Worm (Caenorhabditis elegans) whole organism, young adult: ENCODE measurements around the gene tbx-43.

Experiments
- F10E7.11 ChIP-seq: sonication (generic microtip); optimal IDR thresholded peaks from 2 replicates; lab custom pipeline; 2017; ENCODE audit warnings: mild to moderate bottlenecking, missing genetic modification characterization, moderate library complexity, missing compliant biosample characterization
- ama-1 ChIP-seq, 3 experiments: fragments of 150-350 bp in 1 of 3; sonication (generic microtip) in 2 of 3; optimal IDR thresholded peaks; 2 replicates each; lab custom pipeline; 2014 to 2018; ENCODE audit warnings: missing biosample characterization in 2 of 3, missing genetic modification characterization in 2 of 3, missing genetic modification reagents in 2 of 3
- die-1 ChIP-seq: sonication (generic microtip); optimal IDR thresholded peaks from 2 replicates; lab custom pipeline; 2016; ENCODE audit warnings: missing genotype, mild to moderate bottlenecking, missing genetic modification characterization, missing compliant biosample characterization
- dpff-1 ChIP-seq: sonication (generic microtip); optimal IDR thresholded peaks from 2 replicates; lab custom pipeline; 2017; ENCODE audit warnings: mild to moderate bottlenecking, missing genetic modification characterization, missing compliant biosample characterization
- hlh-12 ChIP-seq: sonication (generic microtip); optimal IDR thresholded peaks from 2 replicates; lab custom pipeline; 2016; ENCODE audit warnings: missing genetic modification characterization, missing compliant biosample characterization
- madf-10 ChIP-seq: sonication (generic microtip); optimal IDR thresholded peaks from 2 replicates; lab custom pipeline; 2016; ENCODE audit warnings: mild to moderate bottlenecking, missing genetic modification characterization, missing compliant biosample characterization
- sea-2 ChIP-seq: fragments of 200-800 bp; sonication (Bioruptor generic); IDR thresholded peaks from 2 replicates; pipeline ENCODE4 v1.3.6; 2022; ENCODE audit warnings: missing genetic modification characterization, missing compliant biosample characterization
- tbp1 ChIP-seq: fragments of 200-800 bp; sonication (Bioruptor generic); optimal IDR thresholded peaks from 2 replicates; lab custom pipeline; 2018; ENCODE audit warnings: mild to moderate bottlenecking, missing genetic modification characterization, missing compliant biosample characterization
- unc-130 ChIP-seq: sonication (generic microtip); optimal IDR thresholded peaks from 2 replicates; lab custom pipeline; 2016; ENCODE audit warnings: missing genetic modification reagents, missing genetic modification characterization, missing compliant biosample characterization
- unc-62 ChIP-seq: fragments of 150-350 bp; optimal IDR thresholded peaks from 2 replicates; lab custom pipeline; 2014; ENCODE audit warnings: missing biosample characterization, missing genetic modification reagents, missing genetic modification characterization

DNA sequence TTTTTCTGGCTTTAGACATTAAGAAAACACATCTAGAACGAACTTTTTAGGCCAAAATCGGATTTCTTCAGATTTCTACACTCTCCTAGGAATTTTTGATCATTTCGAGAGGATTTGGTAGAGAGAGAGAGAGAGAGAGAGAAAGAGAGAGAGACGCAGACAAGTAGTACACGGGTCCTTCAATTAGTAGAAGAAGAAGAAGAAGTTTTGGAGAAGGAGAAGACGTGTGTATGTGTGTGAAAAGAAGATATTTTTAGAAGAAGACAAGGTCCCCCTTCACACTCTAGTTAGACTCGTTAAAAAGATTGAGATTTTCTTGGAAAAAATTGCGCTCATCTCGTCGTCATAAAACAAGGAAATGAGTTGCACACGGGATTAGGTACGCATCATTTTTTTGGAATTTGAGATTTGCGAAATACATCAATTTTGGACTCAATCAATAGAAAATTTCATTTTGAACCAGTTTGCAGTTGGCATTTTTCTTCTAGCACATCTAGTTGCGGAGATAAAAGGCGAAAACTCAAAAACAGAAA lies 26.3 kb downstream of the tbx-43 start:
- TF ChIP-seq unc-62 (GFP tag; lab: Kevin White, UChicago): no peak
- no peak for TF ChIP-seq ama-1 (optimal IDR thresholded peaks at IDR 0.05; lab: Kevin White, UChicago)
- no peak for TF ChIP-seq ama-1 (GFP tag; optimal IDR thresholded peaks at IDR 0.05; lab: Kevin White, UChicago)
- no peak for TF ChIP-seq F10E7.11
- no peak for TF ChIP-seq die-1 (tag; lab: Kevin White, UChicago)
- no peak for TF ChIP-seq madf-10 (tag; lab: Kevin White, UChicago)
- TF ChIP-seq hlh-12 (tag; lab: Kevin White, UChicago): no peak
- TF ChIP-seq sea-2 (GFP tag; lab: Robert Waterston, UW): no peak
- no peak for TF ChIP-seq unc-130
- TF ChIP-seq tbp1 (GFP tag; lab: Kevin White, UChicago): no peak
- TF ChIP-seq dpff-1: no peak
